Fruit fly (Drosophila melanogaster) whole organism, embryonic: ENCODE data around the gene CG13024.

ENCODE experiments used
- CG6765 ChIP-seq: fragments of 200-800 bp; sonication (Bioruptor generic); optimal IDR thresholded peaks from 3 replicates; lab custom pipeline; 2017; ENCODE audit warnings: missing biosample characterization, mild to moderate bottlenecking, missing genetic modification characterization
- CG7372 ChIP-seq: fragments of 200-800 bp; sonication (Bioruptor generic); IDR thresholded peaks from 2 replicates; pipeline ENCODE4 v1.3.6; 2022; ENCODE audit warnings: missing biosample characterization, missing genetic modification characterization
- Dad ChIP-seq: fragments of 200-800 bp; sonication (Bioruptor generic); optimal IDR thresholded peaks from 3 replicates; lab custom pipeline; 2016; ENCODE audit warnings: missing biosample characterization, missing genetic modification characterization
- Dfd ChIP-seq, 2 experiments: fragments of >200 bp; optimal IDR thresholded peaks; 2 replicates each; lab custom pipeline; 2017; ENCODE audit warnings: missing biosample characterization in 2 of 2, missing genetic modification characterization in 2 of 2
- Dll ChIP-seq: fragments of 200-800 bp; sonication (Bioruptor generic); IDR thresholded peaks from 4 replicates; pipeline ENCODE4 v1.3.6; 2022; ENCODE audit warnings: missing biosample characterization, missing genetic modification characterization; ENCODE audit not compliant: partially characterized antibody
- Hr3 ChIP-seq: fragments of 200-800 bp; sonication (Bioruptor generic); optimal IDR thresholded peaks from 3 replicates; lab custom pipeline; 2016; ENCODE audit warnings: missing biosample characterization, missing genetic modification characterization
- Lpt ChIP-seq: fragments of >200 bp; optimal IDR thresholded peaks from 2 replicates; lab custom pipeline; 2018; ENCODE audit warnings: missing biosample characterization, missing genetic modification characterization
- ap ChIP-seq: fragments of 200-800 bp; sonication (Bioruptor generic); IDR thresholded peaks from 2 replicates; pipeline ENCODE4 v1.3.6; 2022; ENCODE audit warnings: missing biosample characterization, missing genetic modification characterization
- kni ChIP-seq: fragments of 200-800 bp; sonication (Bioruptor generic); optimal IDR thresholded peaks from 3 replicates; lab custom pipeline; 2017; ENCODE audit warnings: mild to moderate bottlenecking, missing biosample characterization, missing genetic modification reagents, missing genetic modification characterization
- salm ChIP-seq: fragments of 200-800 bp; sonication (Bioruptor generic); optimal IDR thresholded peaks from 2 replicates; lab custom pipeline; 2018; ENCODE audit warnings: missing biosample characterization, mild to moderate bottlenecking, missing genetic modification characterization
- so ChIP-seq: fragments of 200-800 bp; sonication (Bioruptor generic); IDR thresholded peaks from 3 replicates; pipeline ENCODE4 v1.3.6; 2022; ENCODE audit warnings: missing biosample characterization, missing genetic modification characterization
- tx ChIP-seq: fragments of 200-800 bp; sonication (Bioruptor generic); optimal IDR thresholded peaks from 2 replicates; lab custom pipeline; 2016; ENCODE audit warnings: missing biosample characterization, missing genetic modification characterization
- wor ChIP-seq: fragments of 200-800 bp; sonication (Bioruptor generic); IDR thresholded peaks from 2 replicates; pipeline ENCODE4 v1.3.6; 2022; ENCODE audit warnings: missing biosample characterization, missing genetic modification characterization

dm6 chr3L:16780317-16780716 is 48.6 kb downstream of the CG13024 start:
- no peak for TF ChIP-seq so (GFP tag; lab: Robert Waterston, UW)
- no peak for TF ChIP-seq CG7372 (GFP tag; lab: Robert Waterston, UW)
- no peak for TF ChIP-seq Hr3 (GFP tag; lab: Kevin White, UChicago)
- no peak for TF ChIP-seq Lpt (GFP tag; lab: Kevin White, UChicago)
- no peak for TF ChIP-seq Dfd (GFP tag; optimal IDR thresholded peaks at IDR 0.05; lab: Kevin White, UChicago)
- TF ChIP-seq tx (GFP tag; lab: Kevin White, UChicago), result no peak
- no peak for TF ChIP-seq Dad
- TF ChIP-seq Dll (GFP tag; lab: Robert Waterston, UW), result no peak
- TF ChIP-seq salm (tag; lab: Kevin White, UChicago), result no peak
- no peak for TF ChIP-seq wor (GFP tag; lab: Robert Waterston, UW)
- TF ChIP-seq CG6765 (GFP tag; lab: Kevin White, UChicago), result no peak
- no peak for TF ChIP-seq ap
- no peak for TF ChIP-seq kni (GFP tag; lab: Kevin White, UChicago)
